Worm (Caenorhabditis elegans) whole organism, mixed stage, embryonic: ENCODE data around the gene idpc-4.

Experiments
- bed-3 ChIP-seq: fragments of 200-800 bp; sonication (Bioruptor generic); optimal IDR thresholded peaks from 3 replicates; lab custom pipeline; 2018; ENCODE audit warnings: mild to moderate bottlenecking, missing genetic modification characterization, moderate library complexity, missing compliant biosample characterization
- ces-1 ChIP-seq: fragments of 150-350 bp; optimal IDR thresholded peaks from 2 replicates; lab custom pipeline; 2014; ENCODE audit warnings: missing biosample characterization, missing genetic modification reagents, missing genetic modification characterization
- cnd-1 ChIP-seq: fragments of 200-800 bp; sonication (Bioruptor generic); optimal IDR thresholded peaks from 2 replicates; lab custom pipeline; 2018; ENCODE audit warnings: mild to moderate bottlenecking, missing genetic modification characterization, missing compliant biosample characterization
- drap-1 ChIP-seq: fragments of 200-800 bp; sonication (Bioruptor generic); optimal IDR thresholded peaks from 3 replicates; lab custom pipeline; 2018; ENCODE audit warnings: mild to moderate bottlenecking, missing genetic modification characterization, missing compliant biosample characterization
- elt-1 ChIP-seq: sonication (generic microtip); optimal IDR thresholded peaks from 2 replicates; lab custom pipeline; 2017; ENCODE audit warnings: missing genetic modification characterization, mild to moderate bottlenecking, missing compliant biosample characterization, antibody characterized with exemption, moderate library complexity, borderline replicate concordance; ENCODE audit not compliant: insufficient read depth
- flh-1 ChIP-seq: fragments of 200-800 bp; sonication (Bioruptor generic); optimal IDR thresholded peaks from 2 replicates; lab custom pipeline; 2018; ENCODE audit warnings: mild to moderate bottlenecking, missing genetic modification characterization, moderate library complexity, missing compliant biosample characterization
- lin-32 ChIP-seq: fragments of 200-800 bp; sonication (Bioruptor generic); optimal IDR thresholded peaks from 2 replicates; lab custom pipeline; 2018; ENCODE audit warnings: mild to moderate bottlenecking, missing genetic modification characterization, missing compliant biosample characterization
- lsy-2 ChIP-seq: fragments of 150-350 bp; optimal IDR thresholded peaks from 2 replicates; lab custom pipeline; 2014; ENCODE audit warnings: missing biosample characterization, missing genetic modification characterization
- mep-1 ChIP-seq: fragments of 150-350 bp; optimal IDR thresholded peaks from 2 replicates; lab custom pipeline; 2017; ENCODE audit warnings: missing biosample characterization, missing genetic modification reagents, missing genetic modification characterization, inconsistent platforms
- mls-2 ChIP-seq: sonication (generic microtip); optimal IDR thresholded peaks from 2 replicates; lab custom pipeline; 2016; ENCODE audit warnings: mild to moderate bottlenecking, missing genetic modification characterization, moderate library complexity, missing compliant biosample characterization
- nhr-2 ChIP-seq: fragments of 150-350 bp; optimal IDR thresholded peaks from 2 replicates; lab custom pipeline; 2014; ENCODE audit warnings: missing biosample characterization, missing genetic modification characterization
- nhr-76 ChIP-seq: sonication (generic microtip); optimal IDR thresholded peaks from 2 replicates; lab custom pipeline; 2017; ENCODE audit warnings: missing biosample characterization, missing genetic modification characterization
- pha-4 ChIP-seq: fragments of 150-350 bp; optimal IDR thresholded peaks from 2 replicates; lab custom pipeline; 2018; ENCODE audit warnings: missing biosample characterization, missing genetic modification reagents, missing genetic modification characterization
- unc-39 ChIP-seq: fragments of 150-350 bp; optimal IDR thresholded peaks from 2 replicates; lab custom pipeline; 2014; ENCODE audit warnings: missing biosample characterization, missing genetic modification characterization
- zip-8 ChIP-seq: fragments of 150-350 bp; optimal IDR thresholded peaks from 2 replicates; lab custom pipeline; 2014; ENCODE audit warnings: missing biosample characterization, missing genetic modification characterization

The idpc-4 gene

DNA sequence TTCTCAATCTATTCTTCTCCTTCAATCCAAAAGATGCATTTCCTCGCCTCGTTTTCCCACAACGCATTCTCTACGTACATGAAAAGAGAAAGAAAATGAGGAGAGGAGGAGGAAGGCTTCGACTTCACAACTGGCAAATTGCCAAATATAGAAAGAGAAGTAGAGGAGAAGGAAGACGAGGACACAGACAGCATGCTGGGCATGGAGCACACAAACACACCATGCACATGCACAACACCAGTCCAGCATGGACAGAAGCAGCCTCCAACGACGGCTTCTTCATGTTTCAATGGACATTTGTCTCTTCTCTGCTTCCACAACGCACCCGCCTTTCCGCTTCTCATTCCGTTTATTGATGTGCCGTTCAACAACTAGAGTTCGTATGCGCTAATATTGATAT lies 39.4 kb downstream of the idpc-4 start:
- no peak for TF ChIP-seq zip-8 (tag; lab: Kevin White, UChicago)
- peak; percentile 32 for TF ChIP-seq mep-1 (tag; lab: Kevin White, UChicago)
- TF ChIP-seq ces-1 = peak; percentile 65
- peak; percentile 10 for TF ChIP-seq lsy-2 (tag; lab: Kevin White, UChicago)
- peak; percentile 38 for TF ChIP-seq unc-39

ce11 chrV:9666394-9666793 lies 41.2 kb downstream of the idpc-4 start, which contains the start of gene ZK287.1:
Gene ZK287.1 (plus strand): TSS chrV:9666694.
- TF ChIP-seq ces-1 = peak; percentile 62
- no peak for TF ChIP-seq mep-1 (tag; lab: Kevin White, UChicago)

ce11 chrV:9672495-9672894 lies 47.3 kb downstream of the idpc-4 start:
- TF ChIP-seq mls-2 (tag; lab: Kevin White, UChicago) = no peak
- TF ChIP-seq drap-1 (GFP tag; lab: Kevin White, UChicago) = no peak
- no peak for TF ChIP-seq bed-3 (GFP tag; lab: Kevin White, UChicago)
- no peak for TF ChIP-seq lin-32
- TF ChIP-seq cnd-1 (tag; lab: Kevin White, UChicago) = no peak
- no peak for TF ChIP-seq elt-1 (tag; lab: Kevin White, UChicago)
- TF ChIP-seq unc-39 = no peak
- TF ChIP-seq mep-1 (tag; lab: Kevin White, UChicago) = no peak
- TF ChIP-seq nhr-2 = no peak
- TF ChIP-seq nhr-76 = no peak

DNA sequence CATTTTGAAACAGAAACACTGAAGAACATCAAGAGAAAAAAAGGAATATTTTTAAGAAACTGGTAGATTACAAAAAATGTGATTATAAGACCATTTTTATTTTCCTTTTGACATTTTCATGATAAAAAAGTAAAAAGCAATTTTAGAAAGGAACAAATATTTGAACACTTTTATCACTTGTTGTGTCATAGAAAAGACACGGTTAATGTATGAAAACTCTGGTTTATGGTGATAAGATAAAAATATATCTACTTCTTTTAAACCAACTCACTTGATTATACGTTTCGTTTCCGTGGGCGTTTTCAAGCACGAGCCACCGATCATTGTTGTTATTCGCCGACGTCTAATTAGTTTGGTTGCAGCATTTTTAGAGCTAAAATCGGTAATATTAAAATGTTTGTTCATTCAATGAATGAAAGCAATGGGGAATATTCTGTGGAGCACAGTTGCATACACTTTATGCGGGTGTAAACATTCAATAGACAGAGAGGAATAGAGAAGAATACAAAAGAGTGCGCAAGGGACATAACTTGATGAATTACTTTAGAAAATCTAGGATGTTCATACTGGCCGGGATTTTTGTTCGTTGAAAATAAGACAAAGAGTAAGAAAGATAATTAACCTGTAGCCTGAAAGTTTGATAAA lies 48.1 kb downstream of the idpc-4 start, which contains the start of gene sulp-8:
Gene sulp-8 (minus strand): TSS at position 469 of the 645 bp plus-strand sequence.
- no peak for TF ChIP-seq nhr-76
- peak; percentile 57 for TF ChIP-seq pha-4 (tag; lab: Kevin White, UChicago)
- TF ChIP-seq flh-1 = no peak
